Fruit fly (Drosophila melanogaster) whole organism, embryonic: ENCODE data around the gene NFAT.

Experiments used
- CG10321 ChIP-seq: fragments of 200-800 bp; sonication (Bioruptor generic); IDR thresholded peaks from 2 replicates; pipeline ENCODE4 v1.3.6; 2022; ENCODE audit warnings: missing biosample characterization, missing genetic modification characterization
- CG11093 ChIP-seq: fragments of 200-800 bp; sonication (Bioruptor generic); IDR thresholded peaks from 3 replicates; pipeline ENCODE4 v1.3.6; 2022; ENCODE audit warnings: missing biosample characterization, missing genetic modification characterization
- CG13894 ChIP-seq: fragments of 200-800 bp; sonication (Bioruptor generic); optimal IDR thresholded peaks from 3 replicates; lab custom pipeline; 2018; ENCODE audit warnings: missing biosample characterization, mild to moderate bottlenecking, missing genetic modification characterization, moderate library complexity
- CG14050 ChIP-seq: fragments of 200-800 bp; sonication (Bioruptor generic); IDR thresholded peaks from 3 replicates; pipeline ENCODE4 v1.3.6; 2022; ENCODE audit warnings: missing biosample characterization, missing genetic modification characterization
- CG14710 ChIP-seq: fragments of 200-800 bp; sonication (Bioruptor generic); optimal IDR thresholded peaks from 3 replicates; lab custom pipeline; 2019; ENCODE audit warnings: missing biosample characterization, mild to moderate bottlenecking, missing genetic modification characterization, moderate library complexity
- CG15479 ChIP-seq: fragments of 200-800 bp; sonication (Bioruptor generic); optimal IDR thresholded peaks from 3 replicates; lab custom pipeline; 2019; ENCODE audit warnings: missing biosample characterization, mild to moderate bottlenecking, missing genetic modification characterization, moderate library complexity
- CG1602 ChIP-seq: fragments of 200-800 bp; sonication (Bioruptor generic); optimal IDR thresholded peaks from 3 replicates; lab custom pipeline; 2016; ENCODE audit warnings: missing biosample characterization, missing genetic modification characterization
- CG16779 ChIP-seq: fragments of 200-800 bp; sonication (Bioruptor generic); IDR thresholded peaks from 2 replicates; pipeline ENCODE4 v1.3.6; 2022; ENCODE audit warnings: missing biosample characterization, missing genetic modification characterization
- CG16815 ChIP-seq: fragments of 200-800 bp; sonication (Bioruptor generic); optimal IDR thresholded peaks from 3 replicates; lab custom pipeline; 2017; ENCODE audit warnings: missing biosample characterization, mild to moderate bottlenecking, missing genetic modification characterization
- CG17385 ChIP-seq: fragments of 200-800 bp; sonication (Bioruptor generic); optimal IDR thresholded peaks from 3 replicates; lab custom pipeline; 2018; ENCODE audit warnings: missing biosample characterization, mild to moderate bottlenecking, missing genetic modification characterization
- CG17829 ChIP-seq: fragments of 200-800 bp; optimal IDR thresholded peaks from 2 replicates; lab custom pipeline; 2019; ENCODE audit warnings: missing biosample characterization, mild to moderate bottlenecking, missing genetic modification characterization, moderate library complexity
- CG18619 ChIP-seq: fragments of 200-800 bp; sonication (Bioruptor generic); optimal IDR thresholded peaks from 3 replicates; lab custom pipeline; 2017; ENCODE audit warnings: missing biosample characterization, mild to moderate bottlenecking, missing genetic modification characterization
- CG2120 ChIP-seq: fragments of 200-800 bp; sonication (Bioruptor generic); optimal IDR thresholded peaks from 3 replicates; lab custom pipeline; 2016; ENCODE audit warnings: missing biosample characterization, missing genetic modification characterization
- CG32532 ChIP-seq: fragments of 200-800 bp; sonication (Bioruptor generic); IDR thresholded peaks from 2 replicates; pipeline ENCODE4 v1.3.6; 2022; ENCODE audit warnings: missing biosample characterization, missing genetic modification characterization
- CG3407 ChIP-seq: fragments of 200-800 bp; sonication (Bioruptor generic); optimal IDR thresholded peaks from 2 replicates; lab custom pipeline; 2018; ENCODE audit warnings: missing biosample characterization, mild to moderate bottlenecking, missing genetic modification characterization
- CG3726 ChIP-seq: fragments of 200-800 bp; sonication (Bioruptor generic); IDR thresholded peaks from 3 replicates; pipeline ENCODE4, ENCODE4 v1.3.6; 2022; ENCODE audit warnings: missing biosample characterization, missing genetic modification characterization
- CG4328 ChIP-seq: fragments of 200-800 bp; sonication (Bioruptor generic); optimal IDR thresholded peaks from 3 replicates; lab custom pipeline; 2017; ENCODE audit warnings: missing biosample characterization, missing genetic modification reagents, missing genetic modification characterization
- CG4424 ChIP-seq: fragments of 200-800 bp; sonication (Bioruptor generic); optimal IDR thresholded peaks from 3 replicates; lab custom pipeline; 2016; ENCODE audit warnings: missing biosample characterization, missing genetic modification characterization
- CG5245 ChIP-seq: fragments of 200-800 bp; sonication (Bioruptor generic); optimal IDR thresholded peaks from 3 replicates; lab custom pipeline; 2016; ENCODE audit warnings: missing biosample characterization, missing genetic modification characterization
- CG6683 ChIP-seq: fragments of 200-800 bp; sonication (Bioruptor generic); optimal IDR thresholded peaks from 2 replicates; lab custom pipeline; 2017; ENCODE audit warnings: missing biosample characterization, mild to moderate bottlenecking, missing genetic modification characterization, missing genetic modification reagents
- CG6854 ChIP-seq: fragments of 200-800 bp; sonication (Bioruptor generic); optimal IDR thresholded peaks from 3 replicates; lab custom pipeline; 2017; ENCODE audit warnings: missing biosample characterization, mild to moderate bottlenecking, missing genetic modification characterization
- CG7987 ChIP-seq: fragments of 200-800 bp; sonication (Bioruptor generic); optimal IDR thresholded peaks from 2 replicates; lab custom pipeline; 2018; ENCODE audit warnings: missing biosample characterization, mild to moderate bottlenecking, missing genetic modification characterization, moderate library complexity
- CHES-1-like ChIP-seq: fragments of 200-800 bp; sonication (Bioruptor generic); optimal IDR thresholded peaks from 2 replicates; lab custom pipeline; 2016; ENCODE audit warnings: missing biosample characterization, missing genetic modification characterization
- Dip2 ChIP-seq: fragments of 200-800 bp; sonication (Bioruptor generic); IDR thresholded peaks from 2 replicates; pipeline ENCODE4 v1.3.6; 2022; ENCODE audit warnings: missing biosample characterization, missing genetic modification characterization
- Hr3 ChIP-seq: fragments of 200-800 bp; sonication (Bioruptor generic); optimal IDR thresholded peaks from 3 replicates; lab custom pipeline; 2016; ENCODE audit warnings: missing biosample characterization, missing genetic modification characterization
- Jarid2 ChIP-seq: fragments of 200-800 bp; sonication (Bioruptor generic); optimal IDR thresholded peaks from 3 replicates; lab custom pipeline; 2017; ENCODE audit warnings: mild to moderate bottlenecking, missing biosample characterization, missing genetic modification reagents, missing genetic modification characterization
- Rfx ChIP-seq: fragments of 200-800 bp; sonication (Bioruptor generic); IDR thresholded peaks from 2 replicates; pipeline ENCODE4 v1.3.6; 2022; ENCODE audit warnings: missing biosample characterization, missing genetic modification characterization
- Vsx1 ChIP-seq: fragments of 200-800 bp; sonication (Bioruptor generic); optimal IDR thresholded peaks from 2 replicates; lab custom pipeline; 2017; ENCODE audit warnings: missing biosample characterization, mild to moderate bottlenecking, missing genetic modification characterization, missing genetic modification reagents
- chn ChIP-seq: fragments of 200-800 bp; sonication (Bioruptor generic); optimal IDR thresholded peaks from 2 replicates; lab custom pipeline; 2016; ENCODE audit warnings: missing biosample characterization, missing genetic modification characterization
- cwo ChIP-seq: fragments of 200-800 bp; sonication (Bioruptor generic); optimal IDR thresholded peaks from 3 replicates; lab custom pipeline; 2017; ENCODE audit warnings: missing biosample characterization, missing genetic modification characterization, mild to moderate bottlenecking, moderate library complexity, missing genetic modification reagents
- ewg ChIP-seq: fragments of 200-800 bp; sonication (Bioruptor generic); optimal IDR thresholded peaks from 3 replicates; lab custom pipeline; 2017; ENCODE audit warnings: mild to moderate bottlenecking, missing biosample characterization, missing genetic modification reagents, missing genetic modification characterization
- ftz-f1 ChIP-seq: fragments of 200-800 bp; sonication (Bioruptor generic); optimal IDR thresholded peaks from 2 replicates; lab custom pipeline; 2016; ENCODE audit warnings: missing biosample characterization, missing genetic modification characterization
- gce ChIP-seq: fragments of 200-800 bp; sonication (Bioruptor generic); IDR thresholded peaks from 3 replicates; pipeline ENCODE4 v1.3.6; 2022; ENCODE audit warnings: missing biosample characterization, missing genetic modification characterization
- ind ChIP-seq: fragments of 200-800 bp; sonication (Bioruptor generic); optimal IDR thresholded peaks from 3 replicates; lab custom pipeline; 2016; ENCODE audit warnings: missing biosample characterization, missing genetic modification characterization
- jigr1 ChIP-seq: fragments of 200-800 bp; sonication (Bioruptor generic); IDR thresholded peaks from 3 replicates; pipeline ENCODE4 v1.3.6; 2022; ENCODE audit warnings: missing biosample characterization, missing genetic modification characterization
- kay ChIP-seq: fragments of 200-800 bp; sonication (Bioruptor generic); optimal IDR thresholded peaks from 2 replicates; lab custom pipeline; 2016; ENCODE audit warnings: missing biosample characterization, missing genetic modification characterization
- pan ChIP-seq, 4 experiments: fragments of >200 bp in 3 of 4; fragments of 200-800 bp in 1 of 4; sonication (Bioruptor generic) in 1 of 4; optimal IDR thresholded peaks in 3 of 4; IDR thresholded peaks in 1 of 4; 2 replicates each; pipeline versions ENCODE4 v1.3.6 to Lab custom; 2017 to 2022; ENCODE audit warnings: missing biosample characterization in 2 of 4, missing genetic modification characterization in 2 of 4, mixed read lengths in 1 of 4
- pfk ChIP-seq: fragments of 200-800 bp; sonication (Bioruptor generic); optimal IDR thresholded peaks from 2 replicates; lab custom pipeline; 2018; ENCODE audit warnings: missing biosample characterization, mild to moderate bottlenecking, missing genetic modification characterization, moderate library complexity
- pita ChIP-seq: fragments of 200-800 bp; sonication (Bioruptor generic); optimal IDR thresholded peaks from 2 replicates; lab custom pipeline; 2017; ENCODE audit warnings: missing biosample characterization, mild to moderate bottlenecking, missing genetic modification characterization
- pum ChIP-seq: fragments of 200-800 bp; sonication (Bioruptor generic); optimal IDR thresholded peaks from 2 replicates; lab custom pipeline; 2016; ENCODE audit warnings: missing biosample characterization, missing genetic modification characterization
- ranshi ChIP-seq: fragments of 200-800 bp; sonication (Bioruptor generic); IDR thresholded peaks from 2 replicates; pipeline ENCODE4 v1.3.6; 2022; ENCODE audit warnings: missing biosample characterization, missing genetic modification characterization
- rib ChIP-seq: fragments of 200-800 bp; sonication (Bioruptor generic); IDR thresholded peaks from 2 replicates; pipeline ENCODE4 v1.3.6; 2022; ENCODE audit warnings: missing biosample characterization, missing genetic modification characterization
- salm ChIP-seq: fragments of 200-800 bp; sonication (Bioruptor generic); optimal IDR thresholded peaks from 2 replicates; lab custom pipeline; 2018; ENCODE audit warnings: missing biosample characterization, mild to moderate bottlenecking, missing genetic modification characterization
- seq ChIP-seq: fragments of 200-800 bp; sonication (Bioruptor generic); IDR thresholded peaks from 2 replicates; pipeline ENCODE4 v1.3.6; 2022; ENCODE audit warnings: missing biosample characterization, missing genetic modification characterization
- ssp ChIP-seq: fragments of 200-800 bp; sonication (Bioruptor generic); IDR thresholded peaks from 2 replicates; pipeline ENCODE4 v1.3.6; 2022; ENCODE audit warnings: missing biosample characterization, missing genetic modification characterization
- sug ChIP-seq: fragments of 200-800 bp; optimal IDR thresholded peaks from 2 replicates; lab custom pipeline; 2019; ENCODE audit warnings: missing biosample characterization, mild to moderate bottlenecking, missing genetic modification characterization, moderate library complexity
- tna ChIP-seq: fragments of 200-800 bp; sonication (Bioruptor generic); IDR thresholded peaks from 2 replicates; pipeline ENCODE4 v1.3.6; 2022; ENCODE audit warnings: missing biosample characterization, missing genetic modification characterization; ENCODE audit not compliant: partially characterized antibody
- tup ChIP-seq: fragments of 200-800 bp; sonication (Bioruptor generic); optimal IDR thresholded peaks from 2 replicates; lab custom pipeline; 2016; ENCODE audit warnings: missing biosample characterization, mild to moderate bottlenecking, missing genetic modification characterization, moderate library complexity
- z ChIP-seq: fragments of 200-800 bp; sonication (Bioruptor generic); IDR thresholded peaks from 3 replicates; pipeline ENCODE4 v1.3.6; 2022; ENCODE audit warnings: missing biosample characterization, missing genetic modification characterization

NFAT gene

DNA sequence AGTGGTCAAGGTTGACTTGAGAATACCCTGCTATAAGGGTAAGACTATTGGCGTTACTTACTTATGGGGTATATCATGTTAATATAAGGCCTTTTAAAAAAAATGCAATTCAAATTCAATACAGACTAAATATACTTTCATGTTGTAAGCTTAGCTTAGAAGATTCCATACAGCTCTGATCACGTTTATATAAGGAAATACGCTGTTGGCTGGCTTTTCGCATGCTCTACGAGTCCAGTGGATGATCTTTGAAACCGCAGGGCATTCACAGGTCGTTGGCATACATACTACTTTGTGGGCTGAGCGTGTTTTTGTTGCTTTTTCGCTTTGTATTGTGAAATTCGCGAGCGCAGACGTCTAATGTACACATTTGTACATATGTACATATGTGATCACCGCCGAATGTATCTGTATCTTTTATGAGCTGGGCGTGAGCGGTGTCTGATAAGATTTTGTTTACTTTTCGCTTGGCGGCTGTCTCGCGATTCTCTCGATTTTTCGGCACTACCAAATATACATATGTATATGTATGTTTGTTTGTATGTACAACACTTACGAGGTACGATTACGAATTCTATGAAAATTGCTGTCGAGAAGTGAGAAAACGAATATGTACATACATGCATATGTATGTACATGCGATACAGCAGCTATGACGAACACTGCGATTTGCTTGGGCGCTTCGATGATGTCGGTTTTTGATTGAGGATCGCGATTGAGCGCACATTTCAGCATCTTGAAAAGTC lies 9.9 kb downstream of the NFAT start (continued):
- TF ChIP-seq gce (0 out of 3 replicates have a peak, but pooled peaks have one; percentile 27), Vsx1 (GFP tag; lab: Kevin White, UChicago) (peak; percentile 25), ranshi (GFP tag; lab: Robert Waterston, UW) (peak; percentile 18; the same call in 1 of the 2 replicates), CG4328 (GFP tag; lab: Kevin White, UChicago) (peak; percentile 72), chn (GFP tag; lab: Kevin White, UChicago) (peak; percentile 25), CG6683 (GFP tag; lab: Kevin White, UChicago) (peak; percentile 35), z (GFP tag; lab: Robert Waterston, UW) (peak; percentile 61; the same call in 1 of the 3 replicates), CG1602 (no peak), tna (GFP tag; lab: Robert Waterston, UW) (no peak), pfk (peak; percentile 66), rib (peak; percentile 60; the same call in 1 of the 2 replicates), CG17829 (tag; lab: Kevin White, UChicago) (no peak), pita (no peak), Rfx (peak; percentile 59; the same call in 1 of the 2 replicates), CG16779 (no peak), CG17385 (GFP tag; lab: Kevin White, UChicago) (peak; percentile 32), seq (GFP tag; lab: Robert Waterston, UW) (no peak; the same call in 1 of the 2 replicates), CG2120 (GFP tag; lab: Kevin White, UChicago) (peak; percentile 83), CG14050 (GFP tag; lab: Robert Waterston, UW) (no peak), CHES-1-like (peak; percentile 69), ftz-f1 (GFP tag; lab: Kevin White, UChicago) (peak; percentile 55), jigr1 (GFP tag; lab: Robert Waterston, UW) (no peak), ewg (GFP tag; lab: Kevin White, UChicago) (no peak), ind (peak; percentile 8), CG10321 (GFP tag; lab: Robert Waterston, UW) (no peak), pum (no peak), Hr3 (GFP tag; lab: Kevin White, UChicago) (peak; percentile 18), Dip2 (no peak), CG13894 (peak; percentile 63), CG15479 (GFP tag; lab: Kevin White, UChicago) (peak; percentile 94), CG5245 (no peak), CG32532 (GFP tag; lab: Robert Waterston, UW) (peak; percentile 46), pan (optimal IDR thresholded peaks at IDR 0.05; lab: Kevin White, UChicago) (no peak), pan (GFP tag; optimal IDR thresholded peaks at IDR 0.05 in 1 of 2, IDR thresholded peaks at IDR 0.05 in 1 of 2) (no peak), CG3726 (GFP tag; lab: Robert Waterston, UW) (no peak), CG18619 (GFP tag; lab: Kevin White, UChicago) (peak; percentile 32), salm (tag; lab: Kevin White, UChicago) (no peak), tup (peak; percentile 6), CG11093 (GFP tag; lab: Robert Waterston, UW) (no peak), Jarid2 (peak; percentile 34), CG7987 (peak; percentile 63), cwo (GFP tag; lab: Kevin White, UChicago) (no peak), CG14710 (tag; lab: Kevin White, UChicago) (no peak), CG4424 (GFP tag; lab: Kevin White, UChicago) (no peak), CG6854 (GFP tag; lab: Kevin White, UChicago) (peak; percentile 17), CG16815 (peak; percentile 29), kay (GFP tag; lab: Kevin White, UChicago) (no peak), ssp (GFP tag; lab: Robert Waterston, UW) (no peak), sug (peak; percentile 63), CG3407 (GFP tag; lab: Kevin White, UChicago) (no peak)
